Worm (Caenorhabditis elegans): Measurements from ENCODE around the gene sri-63.

ce11 chrII:3318839-3319238, 31.7 kb downstream of the sri-63 start:
- no peak for TF ChIP-seq him-1 (tag; optimal IDR thresholded peaks at IDR 0.05)
- no peak for TF ChIP-seq W03F9.2 (tag; optimal IDR thresholded peaks at IDR 0.05)

Measured in whole organism, L4/young adult.